Worm (Caenorhabditis elegans) whole organism, L3 larva: ENCODE results near the gene kvs-5.

Experiments
- daf-12 ChIP-seq: fragments of 150-350 bp; optimal IDR thresholded peaks from 2 replicates; lab custom pipeline; 2014; ENCODE audit warnings: missing biosample characterization, missing genetic modification reagents, missing genetic modification characterization
- zag-1 ChIP-seq: fragments of 150-350 bp; optimal IDR thresholded peaks from 2 replicates; lab custom pipeline; 2014; ENCODE audit warnings: missing biosample characterization, missing genetic modification characterization

DNA sequence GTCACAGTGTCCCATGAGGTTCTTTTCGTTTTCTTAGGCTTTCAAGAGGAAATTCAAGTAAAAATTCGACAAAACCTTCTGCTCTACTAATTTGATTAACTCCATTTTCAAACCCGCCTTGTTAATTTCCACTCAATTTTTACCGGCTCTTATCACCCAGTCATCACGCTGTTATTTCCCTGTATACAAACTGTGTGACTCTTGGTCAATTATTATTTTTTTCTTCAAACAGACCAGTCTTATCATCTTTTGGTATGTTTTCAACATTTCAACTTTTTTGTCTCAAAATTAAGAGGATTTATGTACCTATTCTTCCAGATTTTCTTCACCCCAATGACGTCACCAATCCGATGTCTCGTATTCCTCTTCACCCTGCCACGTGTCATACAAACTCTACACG lies 41.9 kb downstream of the kvs-5 start, which contains the start of gene ugt-52:
- no peak for TF ChIP-seq daf-12
- no peak for TF ChIP-seq zag-1
